Fruit fly (Drosophila melanogaster): ENCODE results near the gene CG6299.

Gene CG6299

DNA sequence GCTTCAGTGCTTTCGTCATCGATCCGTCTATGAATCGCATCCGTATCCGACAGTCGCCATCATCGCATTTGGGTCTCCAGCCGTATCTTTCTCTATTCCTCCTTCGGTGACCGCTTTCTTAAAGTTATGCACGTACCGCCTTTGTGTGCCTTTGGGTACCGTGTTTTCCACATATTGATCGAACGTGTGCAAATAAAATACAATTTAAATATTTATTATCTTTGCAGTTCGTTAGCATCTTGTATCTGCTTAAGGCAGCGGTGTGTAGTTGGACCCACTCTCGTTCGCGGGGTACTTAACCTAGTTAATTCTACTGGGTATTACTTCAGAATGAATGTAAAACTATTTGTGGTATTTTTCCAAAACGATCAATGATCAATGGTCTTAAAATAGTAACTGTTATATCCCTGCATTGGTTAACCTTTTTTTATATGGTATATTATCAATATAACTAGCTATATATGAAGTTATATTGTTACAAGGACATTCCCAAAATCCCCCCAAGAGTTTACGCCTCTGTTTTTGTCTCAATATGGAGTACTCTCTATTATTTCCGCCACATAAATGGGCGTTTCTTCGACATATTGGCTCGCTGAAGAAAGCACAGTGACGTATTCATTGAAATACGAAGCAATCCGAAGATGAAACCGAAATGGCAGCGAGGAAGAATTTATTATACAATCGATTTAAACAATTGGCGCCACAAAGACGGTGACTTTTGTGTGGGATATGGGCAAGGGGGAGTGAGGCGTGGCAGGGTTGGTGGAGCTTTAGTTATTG is 33.3 kb downstream of the CG6299 start:
- no peak for TF ChIP-seq CG7045 (GFP tag; optimal IDR thresholded peaks at IDR 0.05)

DNA sequence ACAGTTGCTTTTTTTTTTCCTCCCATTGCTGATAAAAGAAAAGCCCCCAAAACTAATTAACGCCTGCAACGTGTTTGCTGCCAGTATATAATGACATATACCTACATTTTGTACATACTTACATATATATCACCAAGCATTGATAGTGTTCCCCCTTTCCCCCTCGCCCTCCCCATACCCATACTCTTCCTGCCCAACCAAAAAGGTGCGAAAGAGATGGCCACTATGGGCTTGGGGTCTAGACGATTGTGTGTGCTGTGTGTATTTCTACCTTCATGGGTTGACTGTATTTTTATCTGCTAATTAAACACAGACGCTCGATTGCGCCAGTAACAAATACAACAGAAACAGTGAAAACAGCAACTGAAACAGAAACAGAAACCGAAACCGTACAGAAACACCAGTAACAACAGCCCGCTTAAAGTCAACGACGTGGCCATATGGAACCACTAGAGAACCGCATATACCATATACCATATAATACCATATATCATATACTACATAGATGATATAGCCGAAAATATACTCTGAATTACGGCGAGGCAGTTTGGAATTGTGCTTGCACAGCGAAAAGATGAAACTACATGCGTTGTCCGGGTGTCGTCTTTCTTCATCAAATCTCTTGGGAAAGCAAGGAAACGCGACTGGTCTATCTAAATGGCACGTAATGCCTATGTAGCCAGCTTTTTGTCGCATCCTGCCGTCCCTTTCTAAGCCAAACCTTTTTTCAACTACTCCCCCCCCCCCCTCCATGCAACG is 34.3 kb downstream of the CG6299 start:
- TF ChIP-seq Hr96 (GFP tag; optimal IDR thresholded peaks at IDR 0.05) (no peak), tj (GFP tag; optimal IDR thresholded peaks at IDR 0.05) (peak; percentile 90), ovo (GFP tag; optimal IDR thresholded peaks at IDR 0.05) (no peak), cic (GFP tag; optimal IDR thresholded peaks at IDR 0.05) (peak; percentile 22), pad (GFP tag; optimal IDR thresholded peaks at IDR 0.05) (no peak)

DNA sequence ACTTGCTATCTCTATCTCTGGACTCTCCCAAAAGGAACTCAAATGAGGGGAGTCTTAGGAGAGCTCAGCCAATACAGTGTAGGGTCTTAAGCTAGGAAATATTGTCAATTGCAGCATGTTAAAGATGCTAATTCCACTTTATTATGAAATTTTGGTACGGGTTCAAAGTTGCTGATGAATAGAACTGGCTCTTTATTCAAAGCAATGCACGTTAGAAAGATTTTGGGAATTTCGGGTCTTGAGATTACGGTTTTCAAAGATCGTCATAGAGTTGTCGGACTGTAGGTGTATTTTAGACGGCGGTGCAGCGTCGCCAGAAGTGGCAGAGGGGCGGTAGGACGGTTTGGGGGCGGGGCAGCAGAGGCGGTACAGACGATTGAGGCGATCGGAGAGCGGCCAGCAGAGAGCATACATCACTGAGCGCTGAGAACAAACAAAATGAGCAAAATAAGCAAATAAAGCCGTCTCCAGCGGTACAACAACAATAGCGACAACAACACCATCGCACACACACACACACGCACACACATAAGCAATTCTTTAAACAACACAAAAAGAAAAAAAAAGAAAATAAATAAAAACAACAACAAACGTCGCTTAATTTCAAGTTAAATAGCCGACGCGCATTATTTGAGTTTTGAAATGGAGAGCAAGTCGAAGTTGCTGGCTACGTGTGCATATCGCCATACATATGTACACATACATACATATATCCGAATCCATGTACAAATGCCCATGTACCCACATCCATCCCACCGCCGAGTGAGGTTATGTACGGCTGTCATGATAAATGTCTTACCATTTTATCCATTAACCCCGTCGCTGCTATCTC is 35.1 kb downstream of the CG6299 start:
- TF ChIP-seq CG5204 (GFP tag; optimal IDR thresholded peaks at IDR 0.05) (peak; percentile 3), tj (GFP tag; optimal IDR thresholded peaks at IDR 0.05) (peak; percentile 96), CG7045 (GFP tag; optimal IDR thresholded peaks at IDR 0.05) (no peak), cnc (optimal IDR thresholded peaks at IDR 0.05) (no peak), bab1 (GFP tag; optimal IDR thresholded peaks at IDR 0.05) (no peak), Crg-1 (GFP tag; optimal IDR thresholded peaks at IDR 0.05) (peak; percentile 0), CG33017 (tag; optimal IDR thresholded peaks at IDR 0.05) (no peak), toe (GFP tag; optimal IDR thresholded peaks at IDR 0.05) (no peak), Hr96 (GFP tag; optimal IDR thresholded peaks at IDR 0.05) (peak; percentile 30), Mnt (GFP tag; optimal IDR thresholded peaks at IDR 0.05) (no peak), CG12768 (GFP tag; optimal IDR thresholded peaks at IDR 0.05) (no peak), cic (GFP tag; optimal IDR thresholded peaks at IDR 0.05) (no peak), kay (GFP tag; ENCODE audit: borderline replicate concordance) (no peak), Clk (GFP tag; optimal IDR thresholded peaks at IDR 0.05) (no peak), pad (GFP tag; optimal IDR thresholded peaks at IDR 0.05) (peak; percentile 54), CG1620 (GFP tag; optimal IDR thresholded peaks at IDR 0.05) (no peak), CG11617 (GFP tag; optimal IDR thresholded peaks at IDR 0.05) (peak; percentile 17), ovo (GFP tag; optimal IDR thresholded peaks at IDR 0.05) (no peak), CG14711 (tag; optimal IDR thresholded peaks at IDR 0.05) (peak; percentile 27), CG7101 (tag; optimal IDR thresholded peaks at IDR 0.05) (peak; percentile 58)

DNA sequence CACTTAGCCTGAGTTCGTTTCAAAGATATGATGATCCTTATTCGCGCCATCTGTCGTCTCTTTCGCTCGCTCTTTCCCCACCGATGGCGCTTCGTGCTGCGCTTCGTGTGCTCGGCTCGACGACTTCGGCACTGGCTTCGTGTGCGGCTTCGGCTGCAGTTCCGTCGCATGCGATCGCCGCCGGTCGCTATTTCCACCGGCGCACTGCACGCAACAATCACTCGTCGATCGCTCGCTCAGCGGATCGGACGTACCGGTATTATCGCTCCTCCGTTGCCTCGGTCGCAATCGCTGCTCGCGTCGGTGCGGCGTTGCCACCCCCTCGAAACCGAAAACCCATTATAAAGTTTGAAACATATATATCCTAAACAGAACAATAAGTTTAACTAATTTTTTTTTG is 36.3 kb downstream of the CG6299 start:
- TF ChIP-seq CG7101 (tag; optimal IDR thresholded peaks at IDR 0.05), result peak; percentile 31
- no peak for TF ChIP-seq Crg-1 (GFP tag; optimal IDR thresholded peaks at IDR 0.05)
- TF ChIP-seq CG12768 (GFP tag; optimal IDR thresholded peaks at IDR 0.05), result peak; percentile 34
- TF ChIP-seq kay (GFP tag; ENCODE audit: borderline replicate concordance), result no peak
- peak; percentile 30 for TF ChIP-seq CG11617 (GFP tag; optimal IDR thresholded peaks at IDR 0.05)
- no peak for TF ChIP-seq Clk (GFP tag; optimal IDR thresholded peaks at IDR 0.05)
- no peak for TF ChIP-seq CG14711 (tag; optimal IDR thresholded peaks at IDR 0.05)
- TF ChIP-seq CG7045 (GFP tag; optimal IDR thresholded peaks at IDR 0.05), result no peak
- TF ChIP-seq Hr96 (GFP tag; optimal IDR thresholded peaks at IDR 0.05), result peak; percentile 27
- peak; percentile 59 for TF ChIP-seq bab1 (GFP tag; optimal IDR thresholded peaks at IDR 0.05)
- TF ChIP-seq cic (GFP tag; optimal IDR thresholded peaks at IDR 0.05), result peak; percentile 8
- peak; percentile 94 for TF ChIP-seq pad (GFP tag; optimal IDR thresholded peaks at IDR 0.05)
- TF ChIP-seq Mnt (GFP tag; optimal IDR thresholded peaks at IDR 0.05), result peak; percentile 73
- no peak for TF ChIP-seq cnc (optimal IDR thresholded peaks at IDR 0.05)
- no peak for TF ChIP-seq ovo (GFP tag; optimal IDR thresholded peaks at IDR 0.05)
- TF ChIP-seq CG1620 (GFP tag; optimal IDR thresholded peaks at IDR 0.05), result peak; percentile 52
- peak; percentile 73 for TF ChIP-seq tj (GFP tag; optimal IDR thresholded peaks at IDR 0.05)
- no peak for TF ChIP-seq toe (GFP tag; optimal IDR thresholded peaks at IDR 0.05)
- no peak for TF ChIP-seq CG33017 (tag; optimal IDR thresholded peaks at IDR 0.05)
- TF ChIP-seq CG5204 (GFP tag; optimal IDR thresholded peaks at IDR 0.05), result no peak

DNA sequence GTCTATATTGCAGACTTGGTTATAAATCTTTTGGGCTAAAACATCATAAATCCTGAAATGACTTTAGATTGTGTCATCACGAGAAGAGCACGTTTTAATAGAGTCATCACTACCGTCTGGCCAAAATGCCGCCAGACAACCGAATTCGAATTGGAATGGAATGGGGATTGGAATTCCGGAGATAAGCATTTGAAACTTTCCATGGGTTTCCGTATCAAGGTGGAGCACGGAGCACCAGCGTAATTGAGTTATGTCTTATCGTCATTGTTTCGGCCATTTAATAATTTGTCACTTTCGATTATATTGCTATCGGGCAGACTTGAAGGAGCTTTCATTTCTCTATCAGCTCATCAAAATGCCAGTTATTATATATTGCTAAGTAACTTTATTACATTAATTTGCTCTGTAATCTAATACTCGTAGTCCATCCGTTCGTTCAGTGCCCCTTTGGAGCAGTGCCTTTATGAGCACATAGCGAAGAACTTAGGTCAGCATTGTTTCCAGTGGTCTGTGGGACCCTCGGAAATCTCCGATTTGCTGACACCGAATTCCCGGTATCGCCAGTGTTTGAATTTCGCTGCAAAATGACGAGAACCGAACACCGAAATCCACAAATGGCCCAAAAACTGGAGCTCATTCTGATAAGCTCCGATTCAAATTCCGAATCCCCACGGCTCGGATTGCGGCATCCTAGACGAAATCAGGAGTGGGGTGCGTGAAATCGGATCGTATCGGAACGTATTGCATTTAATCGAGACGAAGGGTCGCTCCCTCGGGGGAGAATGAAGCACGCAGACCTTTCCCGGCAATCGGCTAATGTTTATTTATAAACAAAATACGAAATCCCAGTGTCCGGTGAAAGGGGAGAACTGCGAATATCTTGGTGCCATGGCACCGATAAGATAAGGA is 37.7 kb downstream of the CG6299 start:
- TF ChIP-seq tj (GFP tag; optimal IDR thresholded peaks at IDR 0.05) (peak; percentile 93), bab1 (GFP tag; optimal IDR thresholded peaks at IDR 0.05) (no peak)
